Worm (Caenorhabditis elegans) whole organism, young adult: ENCODE data around the gene hlh-6.

Source experiments
- F57A8.1 ChIP-seq: fragments of 200-800 bp; sonication (Bioruptor generic); optimal IDR thresholded peaks from 2 replicates; lab custom pipeline; 2018; ENCODE audit warnings: mild to moderate bottlenecking, missing genetic modification characterization, moderate library complexity, missing compliant biosample characterization
- bed-1 ChIP-seq: fragments of 200-800 bp; sonication (Bioruptor generic); IDR thresholded peaks from 2 replicates; pipeline ENCODE4 v1.3.6; 2022; ENCODE audit warnings: missing genetic modification reagents, missing genetic modification characterization, missing compliant biosample characterization
- egl-44 ChIP-seq: fragments of 200-800 bp; sonication (Bioruptor generic); IDR thresholded peaks from 2 replicates; pipeline ENCODE4 v1.3.6; 2022; ENCODE audit warnings: missing genetic modification reagents, missing genetic modification characterization, missing compliant biosample characterization
- rec-8 ChIP-seq, 2 experiments: sonication (generic microtip); optimal IDR thresholded peaks; 2 replicates each; lab custom pipeline; 2016; ENCODE audit warnings: mild to moderate bottlenecking in 2 of 2, missing genetic modification characterization in 2 of 2, missing genetic modification reagents in 2 of 2, missing genotype in 2 of 2, missing biosample characterization in 1 of 2, missing compliant biosample characterization in 1 of 2, moderate library complexity in 1 of 2
- repo-1 ChIP-seq: sonication (generic microtip); optimal IDR thresholded peaks from 2 replicates; lab custom pipeline; 2017; ENCODE audit warnings: mild to moderate bottlenecking, missing genetic modification characterization, missing compliant biosample characterization
- sea-2 ChIP-seq: fragments of 200-800 bp; sonication (Bioruptor generic); IDR thresholded peaks from 2 replicates; pipeline ENCODE4 v1.3.6; 2022; ENCODE audit warnings: missing genetic modification characterization, missing compliant biosample characterization
- snpc-3.4 ChIP-seq: sonication (generic microtip); optimal IDR thresholded peaks from 2 replicates; lab custom pipeline; 2017; ENCODE audit warnings: missing genetic modification characterization, mild to moderate bottlenecking, missing compliant biosample characterization, antibody characterized with exemption, moderate library complexity, missing genotype, missing genetic modification reagents
- unc-130 ChIP-seq: sonication (generic microtip); optimal IDR thresholded peaks from 2 replicates; lab custom pipeline; 2016; ENCODE audit warnings: missing genetic modification reagents, missing genetic modification characterization, missing compliant biosample characterization
- ztf-22 ChIP-seq: fragments of 200-800 bp; sonication (Bioruptor generic); optimal IDR thresholded peaks from 2 replicates; lab custom pipeline; 2018; ENCODE audit warnings: mild to moderate bottlenecking, missing genetic modification characterization, moderate library complexity, missing compliant biosample characterization

DNA sequence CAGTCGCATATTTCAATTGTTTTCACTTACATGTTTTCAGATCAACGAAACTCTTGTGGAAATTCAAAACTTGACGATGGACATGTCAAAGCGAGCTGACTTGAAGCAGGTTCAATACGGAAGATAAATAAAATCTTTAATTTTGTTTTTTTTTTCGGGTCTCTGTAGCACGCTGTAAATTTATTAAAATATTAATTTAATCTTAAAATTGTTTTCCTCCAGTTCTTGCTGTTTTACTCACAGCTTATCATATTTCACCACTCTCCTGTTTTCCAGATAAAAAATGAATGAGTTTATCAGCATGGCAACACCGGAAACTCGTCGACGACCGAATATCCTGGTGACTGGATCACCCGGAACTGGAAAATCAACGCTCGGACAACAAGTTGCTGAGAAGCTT is 18.2 kb downstream of the hlh-6 start, which contains the start of gene E02H1.6:
- TF ChIP-seq snpc-3.4 (tag; lab: Kevin White, UChicago) (no peak), unc-130 (GFP tag; lab: Kevin White, UChicago) (no peak), sea-2 (GFP tag; lab: Robert Waterston, UW) (no peak), bed-1 (no peak), ztf-22 (no peak), repo-1 (tag; lab: Kevin White, UChicago) (no peak), F57A8.1 (GFP tag; lab: Kevin White, UChicago) (no peak), rec-8 (tag; optimal IDR thresholded peaks at IDR 0.05; lab: Kevin White, UChicago) (no peak), egl-44 (no peak)
